Fruit fly (Drosophila melanogaster) whole organism, embryonic: ENCODE measurements around the gene Peritrophin-15a.

ENCODE experiments used
- Asciz ChIP-seq: fragments of 200-800 bp; sonication (Bioruptor generic); optimal IDR thresholded peaks from 2 replicates; lab custom pipeline; 2017; ENCODE audit warnings: missing biosample characterization, mild to moderate bottlenecking, missing genetic modification characterization, missing genetic modification reagents
- B-H2 ChIP-seq: fragments of 200-800 bp; sonication (Bioruptor generic); optimal IDR thresholded peaks from 2 replicates; lab custom pipeline; 2018; ENCODE audit warnings: missing biosample characterization, mild to moderate bottlenecking, missing genetic modification characterization
- BtbVII ChIP-seq: fragments of 200-800 bp; sonication (Bioruptor generic); optimal IDR thresholded peaks from 3 replicates; lab custom pipeline; 2017; ENCODE audit warnings: missing biosample characterization, mild to moderate bottlenecking, missing genetic modification characterization
- CG10543 ChIP-seq: fragments of 200-800 bp; sonication (Bioruptor generic); optimal IDR thresholded peaks from 3 replicates; lab custom pipeline; 2017; ENCODE audit warnings: missing biosample characterization, mild to moderate bottlenecking, missing genetic modification characterization, moderate library complexity
- CG14014 ChIP-seq: fragments of 200-800 bp; sonication (Bioruptor generic); IDR thresholded peaks from 2 replicates; pipeline ENCODE4 v1.3.6; 2022; ENCODE audit warnings: missing biosample characterization, missing genetic modification characterization
- CG15011 ChIP-seq: fragments of 200-800 bp; sonication (Bioruptor generic); optimal IDR thresholded peaks from 3 replicates; lab custom pipeline; 2018; ENCODE audit warnings: missing biosample characterization, mild to moderate bottlenecking, missing genetic modification characterization
- CG2116 ChIP-seq: fragments of 200-800 bp; sonication (Bioruptor generic); optimal IDR thresholded peaks from 3 replicates; lab custom pipeline; 2018; ENCODE audit warnings: missing biosample characterization, mild to moderate bottlenecking, missing genetic modification characterization
- CG4360 ChIP-seq: fragments of 200-800 bp; sonication (Bioruptor generic); IDR thresholded peaks from 2 replicates; pipeline ENCODE4 v1.3.6; 2022; ENCODE audit warnings: missing biosample characterization, missing genetic modification characterization
- CG43689 ChIP-seq: fragments of 200-800 bp; sonication (Bioruptor generic); IDR thresholded peaks from 2 replicates; pipeline ENCODE4 v1.3.6; 2022; ENCODE audit warnings: missing biosample characterization, missing genetic modification characterization
- CG4820 ChIP-seq: fragments of 200-800 bp; sonication (Bioruptor generic); optimal IDR thresholded peaks from 3 replicates; lab custom pipeline; 2016; ENCODE audit warnings: missing biosample characterization, missing genetic modification characterization
- CG6813 ChIP-seq: fragments of 200-800 bp; sonication (Bioruptor generic); optimal IDR thresholded peaks from 2 replicates; lab custom pipeline; 2017; ENCODE audit warnings: missing biosample characterization, missing genetic modification characterization, mild to moderate bottlenecking, moderate library complexity, missing genetic modification reagents
- CG7372 ChIP-seq: fragments of 200-800 bp; sonication (Bioruptor generic); IDR thresholded peaks from 2 replicates; pipeline ENCODE4 v1.3.6; 2022; ENCODE audit warnings: missing biosample characterization, missing genetic modification characterization
- CG8478 ChIP-seq: fragments of >200 bp; optimal IDR thresholded peaks from 2 replicates; lab custom pipeline; 2018
- CG9727 ChIP-seq: fragments of 200-800 bp; sonication (Bioruptor generic); optimal IDR thresholded peaks from 3 replicates; lab custom pipeline; 2017; ENCODE audit warnings: missing biosample characterization, mild to moderate bottlenecking, missing genetic modification characterization
- CG9932 ChIP-seq: fragments of 200-800 bp; sonication (Bioruptor generic); IDR thresholded peaks from 2 replicates; pipeline ENCODE4 v1.3.6; 2022; ENCODE audit warnings: missing biosample characterization, missing genetic modification characterization
- CHES-1-like ChIP-seq: fragments of 200-800 bp; sonication (Bioruptor generic); optimal IDR thresholded peaks from 2 replicates; lab custom pipeline; 2016; ENCODE audit warnings: missing biosample characterization, missing genetic modification characterization
- D ChIP-seq, 2 experiments: fragments of 200-800 bp in 1 of 2; fragments of >200 bp in 1 of 2; sonication (Bioruptor generic) in 1 of 2; optimal IDR thresholded peaks; 2 replicates in 1 of 2; 3 replicates in 1 of 2; lab custom pipeline; 2017; ENCODE audit warnings: mild to moderate bottlenecking in 1 of 2, missing biosample characterization in 1 of 2, missing genetic modification characterization in 1 of 2, missing genetic modification reagents in 1 of 2
- D19B ChIP-seq: fragments of 200-800 bp; sonication (Bioruptor generic); optimal IDR thresholded peaks from 2 replicates; lab custom pipeline; 2017; ENCODE audit warnings: missing biosample characterization, mild to moderate bottlenecking, missing genetic modification characterization
- Dek ChIP-seq: fragments of 200-800 bp; sonication (Bioruptor generic); optimal IDR thresholded peaks from 3 replicates; lab custom pipeline; 2019; ENCODE audit warnings: missing biosample characterization, mild to moderate bottlenecking, missing genetic modification characterization, moderate library complexity
- Doc3 ChIP-seq: fragments of 200-800 bp; sonication (Bioruptor generic); IDR thresholded peaks from 3 replicates; pipeline ENCODE4 v1.3.6; 2022; ENCODE audit warnings: missing biosample characterization, missing genetic modification characterization; ENCODE audit not compliant: partially characterized antibody
- Drgx ChIP-seq: fragments of 200-800 bp; sonication (Bioruptor generic); IDR thresholded peaks from 2 replicates; pipeline ENCODE4 v1.3.6; 2022; ENCODE audit warnings: missing biosample characterization, missing genetic modification characterization
- E2f2 ChIP-seq: fragments of 200-800 bp; sonication (Bioruptor generic); IDR thresholded peaks from 2 replicates; pipeline ENCODE4 v1.3.6; 2022; ENCODE audit warnings: missing biosample characterization, missing genetic modification characterization
- HLH4C ChIP-seq: fragments of 200-800 bp; sonication (Bioruptor generic); IDR thresholded peaks from 3 replicates; pipeline ENCODE4 v1.3.6; 2022; ENCODE audit warnings: missing biosample characterization, missing genetic modification characterization; ENCODE audit not compliant: partially characterized antibody
- Max ChIP-seq: fragments of 200-800 bp; sonication (Bioruptor generic); optimal IDR thresholded peaks from 2 replicates; lab custom pipeline; 2016; ENCODE audit warnings: missing biosample characterization, mild to moderate bottlenecking, missing genetic modification characterization
- NC2α ChIP-seq: fragments of 200-800 bp; sonication (Bioruptor generic); optimal IDR thresholded peaks from 2 replicates; lab custom pipeline; 2016; ENCODE audit warnings: missing biosample characterization, missing genetic modification characterization
- Opbp ChIP-seq: fragments of 200-800 bp; sonication (Bioruptor generic); IDR thresholded peaks from 3 replicates; pipeline ENCODE4 v1.3.6; 2022; ENCODE audit warnings: missing biosample characterization, missing genetic modification characterization; ENCODE audit not compliant: partially characterized antibody
- bowl ChIP-seq: fragments of 200-800 bp; sonication (Bioruptor generic); IDR thresholded peaks from 2 replicates; pipeline ENCODE4 v1.3.6; 2022; ENCODE audit warnings: missing biosample characterization, missing genetic modification characterization
- br ChIP-seq: fragments of >200 bp; optimal IDR thresholded peaks from 2 replicates; lab custom pipeline; 2017
- chn ChIP-seq: fragments of 200-800 bp; sonication (Bioruptor generic); optimal IDR thresholded peaks from 2 replicates; lab custom pipeline; 2016; ENCODE audit warnings: missing biosample characterization, missing genetic modification characterization
- emc ChIP-seq: fragments of 200-800 bp; sonication (Bioruptor generic); optimal IDR thresholded peaks from 2 replicates; lab custom pipeline; 2016; ENCODE audit warnings: missing biosample characterization, missing genetic modification characterization
- fd64A ChIP-seq: fragments of 200-800 bp; sonication (Bioruptor generic); optimal IDR thresholded peaks from 3 replicates; lab custom pipeline; 2018; ENCODE audit warnings: missing biosample characterization, mild to moderate bottlenecking, missing genetic modification characterization
- kay ChIP-seq: fragments of 200-800 bp; sonication (Bioruptor generic); optimal IDR thresholded peaks from 2 replicates; lab custom pipeline; 2016; ENCODE audit warnings: missing biosample characterization, missing genetic modification characterization
- kni ChIP-seq: fragments of 200-800 bp; sonication (Bioruptor generic); optimal IDR thresholded peaks from 3 replicates; lab custom pipeline; 2017; ENCODE audit warnings: mild to moderate bottlenecking, missing biosample characterization, missing genetic modification reagents, missing genetic modification characterization
- lab ChIP-seq: fragments of 200-800 bp; sonication (Bioruptor generic); optimal IDR thresholded peaks from 3 replicates; lab custom pipeline; 2017; ENCODE audit warnings: missing biosample characterization, missing genetic modification characterization, mild to moderate bottlenecking, moderate library complexity, missing genetic modification reagents
- nerfin-2 ChIP-seq: fragments of 200-800 bp; sonication (Bioruptor generic); IDR thresholded peaks from 2 replicates; pipeline ENCODE4 v1.3.6; 2022; ENCODE audit warnings: missing biosample characterization, missing genetic modification characterization; ENCODE audit not compliant: partially characterized antibody
- odd ChIP-seq: fragments of 200-800 bp; sonication (Bioruptor generic); optimal IDR thresholded peaks from 2 replicates; lab custom pipeline; 2017; ENCODE audit warnings: missing biosample characterization, mild to moderate bottlenecking, missing genetic modification characterization
- prd ChIP-seq, 3 experiments: fragments of >200 bp in 2 of 3; fragments of 200-800 bp in 1 of 3; sonication (Bioruptor generic) in 1 of 3; optimal IDR thresholded peaks in 2 of 3; IDR thresholded peaks in 1 of 3; 2 replicates in 2 of 3; 3 replicates in 1 of 3; pipeline versions ENCODE4 v1.3.6 to Lab custom; 2017 to 2022; ENCODE audit warnings: missing biosample characterization in 1 of 3, missing genetic modification characterization in 1 of 3
- ranshi ChIP-seq: fragments of 200-800 bp; sonication (Bioruptor generic); IDR thresholded peaks from 2 replicates; pipeline ENCODE4 v1.3.6; 2022; ENCODE audit warnings: missing biosample characterization, missing genetic modification characterization
- sim ChIP-seq: fragments of 200-800 bp; sonication (Bioruptor generic); IDR thresholded peaks from 2 replicates; pipeline ENCODE4 v1.3.6; 2022; ENCODE audit warnings: missing biosample characterization, missing genetic modification characterization
- sisA ChIP-seq: fragments of 200-800 bp; sonication (Bioruptor generic); IDR thresholded peaks from 2 replicates; pipeline ENCODE4 v1.3.6; 2022; ENCODE audit warnings: missing biosample characterization, missing genetic modification characterization
- slou ChIP-seq: fragments of 200-800 bp; sonication (Bioruptor generic); optimal IDR thresholded peaks from 3 replicates; lab custom pipeline; 2016; ENCODE audit warnings: missing biosample characterization, missing genetic modification characterization
- slp2 ChIP-seq: fragments of 200-800 bp; sonication (Bioruptor generic); optimal IDR thresholded peaks from 2 replicates; lab custom pipeline; 2016; ENCODE audit warnings: missing biosample characterization, missing genetic modification characterization
- sr ChIP-seq: fragments of 200-800 bp; sonication (Bioruptor generic); IDR thresholded peaks from 3 replicates; pipeline ENCODE4 v1.3.6; 2022; ENCODE audit warnings: missing biosample characterization, missing genetic modification characterization
- ssp ChIP-seq: fragments of 200-800 bp; sonication (Bioruptor generic); IDR thresholded peaks from 2 replicates; pipeline ENCODE4 v1.3.6; 2022; ENCODE audit warnings: missing biosample characterization, missing genetic modification characterization
- tio ChIP-seq: fragments of 200-800 bp; sonication (Bioruptor generic); optimal IDR thresholded peaks from 2 replicates; lab custom pipeline; 2017; ENCODE audit warnings: missing biosample characterization, missing genetic modification characterization, inconsistent platforms
- toy ChIP-seq: fragments of 200-800 bp; sonication (Bioruptor generic); IDR thresholded peaks from 2 replicates; pipeline ENCODE4 v1.3.6; 2022; ENCODE audit warnings: missing biosample characterization, missing genetic modification characterization
- usp ChIP-seq: fragments of >200 bp; optimal IDR thresholded peaks from 2 replicates; lab custom pipeline; 2017; ENCODE audit warnings: missing biosample characterization, missing genetic modification characterization
- vvl ChIP-seq: fragments of 200-800 bp; sonication (Bioruptor generic); IDR thresholded peaks from 2 replicates; pipeline ENCODE4 v1.3.6; 2022; ENCODE audit warnings: missing biosample characterization, missing genetic modification characterization

Peritrophin-15a gene

DNA sequence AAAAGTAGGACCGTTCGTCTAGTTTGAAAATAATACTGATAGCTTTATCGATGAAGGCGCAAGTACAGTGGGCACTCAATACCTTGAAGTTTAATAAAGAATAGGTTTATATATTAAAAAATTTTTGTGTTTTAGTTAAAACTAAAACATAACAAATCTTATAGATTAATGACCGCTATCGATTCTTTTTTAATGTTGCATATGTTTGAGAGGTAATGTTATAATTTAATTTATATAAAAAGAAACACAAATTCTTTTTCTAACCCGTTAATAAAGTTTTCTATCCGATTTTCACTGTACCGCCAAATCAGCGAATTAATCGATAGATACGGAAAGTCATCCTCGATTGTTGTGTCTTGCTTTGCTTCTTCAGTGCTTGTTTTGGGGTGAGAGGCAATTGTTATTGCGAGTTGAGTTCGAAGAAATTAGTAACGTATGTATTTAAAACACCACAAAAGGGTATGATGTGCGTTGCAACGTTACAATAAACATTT is 11.7 kb downstream of the Peritrophin-15a start, which contains the start of the genes Dad1 and CG13384 (continued):
- TF ChIP-seq CG15011 (GFP tag; lab: Kevin White, UChicago) (peak; percentile 87), BtbVII (GFP tag; lab: Kevin White, UChicago) (peak; percentile 89), HLH4C (no peak), CG14014 (GFP tag; lab: Robert Waterston, UW) (peak; percentile 94), CG9932 (GFP tag; lab: Robert Waterston, UW) (peak; percentile 97), CG4820 (GFP tag; lab: Kevin White, UChicago) (peak; percentile 83), CG8478 (lab: Kevin White, UChicago) (no peak), kni (GFP tag; lab: Kevin White, UChicago) (peak; percentile 59), Max (GFP tag; lab: Kevin White, UChicago) (peak; percentile 84), toy (GFP tag; lab: Robert Waterston, UW) (peak; percentile 81), Opbp (GFP tag; lab: Robert Waterston, UW) (peak; percentile 33; the same call in 1 of the 3 replicates), Drgx (peak; percentile 85), lab (GFP tag; lab: Kevin White, UChicago) (peak; percentile 95)

DNA sequence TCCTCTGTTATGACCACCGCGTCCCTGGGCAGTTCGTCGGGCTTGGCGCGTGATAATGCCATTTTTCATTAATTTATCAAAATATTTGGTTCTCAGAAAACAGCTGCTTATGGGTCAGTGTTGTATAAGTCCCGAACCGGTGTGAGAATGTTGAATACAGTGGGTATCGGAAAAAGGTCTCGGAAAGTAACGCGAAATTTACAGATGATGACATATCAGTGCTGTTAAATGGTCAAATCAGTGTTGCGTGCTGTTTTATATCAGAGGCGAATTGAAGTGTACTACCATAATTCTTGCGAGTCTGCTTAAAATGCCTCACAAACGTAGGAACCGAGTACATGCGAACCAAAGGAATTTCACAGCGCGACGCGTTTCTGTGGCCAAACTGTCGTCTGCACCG is 13.2 kb downstream of the Peritrophin-15a start, which contains the start of the genes CG13392 and Rcd4:
CG13392 (minus strand) TSS at position 162 of the 400 bp plus-strand sequence.
Rcd4 (plus strand) TSS at position 216 of the 400 bp plus-strand sequence.
- TF ChIP-seq nerfin-2 (GFP tag; lab: Robert Waterston, UW) (peak; percentile 58; the same call in 1 of the 2 replicates), NC2α (GFP tag; lab: Kevin White, UChicago) (peak; percentile 16), fd64A (GFP tag; lab: Kevin White, UChicago) (no peak), sim (GFP tag; lab: Robert Waterston, UW) (no peak), vvl (GFP tag; lab: Robert Waterston, UW) (peak; percentile 87), CG7372 (GFP tag; lab: Robert Waterston, UW) (0 out of 2 replicates have a peak, but pooled peaks have one; percentile 12), Dek (tag; lab: Kevin White, UChicago) (peak; percentile 32), kay (peak; percentile 4), E2f2 (GFP tag; lab: Robert Waterston, UW) (peak; percentile 56), usp (no peak), tio (no peak), D19B (GFP tag; lab: Kevin White, UChicago) (peak; percentile 29), slp2 (GFP tag; lab: Kevin White, UChicago) (peak; percentile 30), CG9727 (GFP tag; lab: Kevin White, UChicago) (peak; percentile 30), ranshi (peak; percentile 67), ssp (peak; percentile 32; the same call in 1 of the 2 replicates), CG4360 (GFP tag; lab: Robert Waterston, UW) (no peak), CG6813 (peak; percentile 45), CHES-1-like (GFP tag; lab: Kevin White, UChicago) (peak; percentile 79), sisA (GFP tag; lab: Robert Waterston, UW) (0 out of 2 replicates have a peak, but pooled peaks have one; percentile 33), B-H2 (GFP tag; lab: Kevin White, UChicago) (peak; percentile 76), CG15011 (GFP tag; lab: Kevin White, UChicago) (no peak), CG43689 (GFP tag; lab: Robert Waterston, UW) (no peak), odd (no peak), bowl (GFP tag; lab: Robert Waterston, UW) (no peak), Doc3 (GFP tag; lab: Robert Waterston, UW) (peak; percentile 67; the same call in 1 of the 3 replicates), CG2116 (GFP tag; lab: Kevin White, UChicago) (peak; percentile 97), D (optimal IDR thresholded peaks at IDR 0.05; lab: Kevin White, UChicago) (no peak), D (GFP tag; optimal IDR thresholded peaks at IDR 0.05; lab: Kevin White, UChicago) (no peak), Asciz (GFP tag; lab: Kevin White, UChicago) (no peak), CG10543 (GFP tag; lab: Kevin White, UChicago) (peak; percentile 61), emc (GFP tag; lab: Kevin White, UChicago) (peak; percentile 55), sr (GFP tag; lab: Robert Waterston, UW) (no peak), lab (GFP tag; lab: Kevin White, UChicago) (peak; percentile 87), chn (peak; percentile 50), slou (peak; percentile 10), prd (optimal IDR thresholded peaks at IDR 0.05; lab: Kevin White, UChicago) (no peak), prd (GFP tag; IDR thresholded peaks at IDR 0.05; lab: Robert Waterston, UW) (peak; percentile 53; the same call in 2 of the 3 replicates), br (no peak)
